Fruit fly (Drosophila melanogaster): ENCODE measurements around the gene CG42821.
A peak's percentile ranks its signal among the peaks of the same experiment; 100 is the strongest.

Gene CG42821

DNA sequence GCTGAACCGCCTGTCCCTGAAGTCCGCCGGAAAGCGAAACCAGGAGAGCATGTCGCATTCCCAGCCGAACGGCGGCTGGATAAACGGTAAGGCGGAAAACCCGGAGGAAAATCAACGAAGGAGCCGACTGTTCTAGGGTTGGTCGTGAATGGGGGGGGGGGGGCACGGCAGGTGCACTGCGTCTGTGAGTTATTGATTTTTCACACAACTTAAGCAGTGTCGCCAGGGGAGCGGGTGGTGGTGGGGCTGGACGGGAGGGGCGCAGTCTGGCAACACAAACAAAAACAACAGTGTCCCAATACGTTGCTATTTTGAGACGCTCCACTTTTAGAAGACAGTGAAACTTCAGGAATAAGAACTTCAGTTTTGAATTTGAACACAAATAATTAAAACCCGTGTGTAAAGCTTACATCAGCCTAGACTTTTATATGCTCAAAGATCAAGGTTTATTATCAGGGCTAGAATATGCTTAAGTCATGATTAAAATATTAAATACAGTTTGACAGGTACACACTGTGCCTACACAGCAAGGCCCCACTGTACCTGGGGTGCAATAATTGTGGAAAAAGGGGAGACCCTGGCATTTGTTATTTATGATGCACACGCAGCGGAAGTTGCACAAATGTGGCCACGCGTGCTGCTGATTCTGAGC lies 26.6 kb upstream of the CG42821 start (continued):
- TF ChIP-seq z (GFP tag; IDR thresholded peaks at IDR 0.05) (no peak), Ravus (GFP tag; IDR thresholded peaks at IDR 0.05) (no peak), luna (GFP tag; optimal IDR thresholded peaks at IDR 0.05) (no peak), CG4282 (GFP tag; optimal IDR thresholded peaks at IDR 0.05) (no peak), Dip3 (GFP tag; optimal IDR thresholded peaks at IDR 0.05) (peak; percentile 13), Nf-YB (GFP tag; optimal IDR thresholded peaks at IDR 0.05) (peak; percentile 34), sob (GFP tag; IDR thresholded peaks at IDR 0.05) (peak; percentile 67), usp (GFP tag; optimal IDR thresholded peaks at IDR 0.05) (no peak), Dbx (GFP tag; IDR thresholded peaks at IDR 0.05) (0 out of 3 replicates have a peak, but pooled peaks have one; percentile 20), TFAM (GFP tag; optimal IDR thresholded peaks at IDR 0.05) (no peak), CG2120 (GFP tag; optimal IDR thresholded peaks at IDR 0.05) (peak; percentile 30), CG31365 (tag; optimal IDR thresholded peaks at IDR 0.05) (no peak), fu2 (GFP tag; optimal IDR thresholded peaks at IDR 0.05) (no peak), dmrt99B (tag; optimal IDR thresholded peaks at IDR 0.05) (peak; percentile 85), zfh2 (GFP tag; optimal IDR thresholded peaks at IDR 0.05) (peak; percentile 12), Mes4 (GFP tag; optimal IDR thresholded peaks at IDR 0.05) (no peak), CG10959 (GFP tag; IDR thresholded peaks at IDR 0.05) (peak; percentile 37; the same call in 1 of the 2 replicates), CG12219 (GFP tag; optimal IDR thresholded peaks at IDR 0.05) (peak; percentile 64), HmgD (GFP tag; optimal IDR thresholded peaks at IDR 0.05) (no peak), h (optimal IDR thresholded peaks at IDR 0.05) (no peak), Drgx (GFP tag; IDR thresholded peaks at IDR 0.05) (peak; percentile 87), trem (tag; optimal IDR thresholded peaks at IDR 0.05) (peak; percentile 65), CG10431 (GFP tag; optimal IDR thresholded peaks at IDR 0.05) (no peak), CG3281 (GFP tag; optimal IDR thresholded peaks at IDR 0.05) (peak; percentile 63), HmgZ (tag; optimal IDR thresholded peaks at IDR 0.05) (no peak), ap (GFP tag; IDR thresholded peaks at IDR 0.05) (peak; percentile 67), CG10274 (GFP tag; optimal IDR thresholded peaks at IDR 0.05) (no peak), B-H1 (GFP tag; IDR thresholded peaks at IDR 0.05) (peak; percentile 74), sug (tag; optimal IDR thresholded peaks at IDR 0.05) (peak; percentile 11), HHEX (GFP tag; optimal IDR thresholded peaks at IDR 0.05) (peak; percentile 62), CG4360 (GFP tag; IDR thresholded peaks at IDR 0.05) (peak; percentile 40; the same call in 1 of the 2 replicates), CG5245 (GFP tag; optimal IDR thresholded peaks at IDR 0.05) (peak; percentile 64), D19B (GFP tag; optimal IDR thresholded peaks at IDR 0.05) (peak; percentile 10), Xrp1 (GFP tag; IDR thresholded peaks at IDR 0.05) (peak; percentile 86), CG6272 (GFP tag; IDR thresholded peaks at IDR 0.05) (peak; percentile 40; the same call in 1 of the 2 replicates), CG11723 (GFP tag; optimal IDR thresholded peaks at IDR 0.05) (peak; percentile 25), exex (tag; optimal IDR thresholded peaks at IDR 0.05) (no peak), CG2199 (GFP tag; IDR thresholded peaks at IDR 0.05) (peak; percentile 43; the same call in 1 of the 3 replicates), CG6689 (GFP tag; IDR thresholded peaks at IDR 0.05) (peak; percentile 74), oc (tag; optimal IDR thresholded peaks at IDR 0.05) (peak; percentile 39), Taf1 (GFP tag; IDR thresholded peaks at IDR 0.05) (no peak; the same call in 1 of the 2 replicates), CG30431 (GFP tag; optimal IDR thresholded peaks at IDR 0.05) (peak; percentile 42), Dfd (GFP tag; optimal IDR thresholded peaks at IDR 0.05) (no peak), Sox102F (GFP tag; optimal IDR thresholded peaks at IDR 0.05) (peak; percentile 81), aop (GFP tag; IDR thresholded peaks at IDR 0.05) (peak; percentile 42; the same call in 1 of the 2 replicates), trh (GFP tag; optimal IDR thresholded peaks at IDR 0.05) (no peak), CG12659 (GFP tag; optimal IDR thresholded peaks at IDR 0.05) (peak; percentile 26), CG13287 (GFP tag; IDR thresholded peaks at IDR 0.05; ENCODE audit: partially characterized antibody) (no peak), Dref (GFP tag; IDR thresholded peaks at IDR 0.05) (no peak), bigmax (GFP tag; optimal IDR thresholded peaks at IDR 0.05) (no peak), wor (GFP tag; IDR thresholded peaks at IDR 0.05) (peak; percentile 54), NK7.1 (GFP tag; optimal IDR thresholded peaks at IDR 0.05) (no peak)

All from whole organism, embryonic.